Worm (Caenorhabditis elegans) whole organism, L3 larva: ENCODE results near the gene tmbi-4.

Experiments used
- R02D3.7 ChIP-seq: fragments of 150-350 bp; optimal IDR thresholded peaks from 2 replicates; lab custom pipeline; 2014; ENCODE audit warnings: missing biosample characterization, missing genetic modification characterization
- ZK546.5 ChIP-seq: sonication (generic microtip); optimal IDR thresholded peaks from 2 replicates; lab custom pipeline; 2017; ENCODE audit warnings: missing biosample characterization, missing genetic modification characterization
- ceh-28 ChIP-seq: fragments of 150-350 bp; optimal IDR thresholded peaks from 2 replicates; lab custom pipeline; 2014; ENCODE audit warnings: missing biosample characterization, missing genetic modification reagents, missing genetic modification characterization
- ceh-82 ChIP-seq: fragments of 150-350 bp; optimal IDR thresholded peaks from 2 replicates; lab custom pipeline; 2014; ENCODE audit warnings: missing biosample characterization, missing genetic modification characterization
- ceh-9 ChIP-seq: sonication (generic microtip); optimal IDR thresholded peaks from 2 replicates; lab custom pipeline; 2018; ENCODE audit warnings: missing biosample characterization, missing genetic modification characterization
- egl-5 ChIP-seq: fragments of 150-350 bp; optimal IDR thresholded peaks from 2 replicates; lab custom pipeline; 2017; ENCODE audit warnings: missing biosample characterization, missing genetic modification reagents, missing genetic modification characterization, inconsistent platforms
- elt-1 ChIP-seq: fragments of 150-350 bp; optimal IDR thresholded peaks from 2 replicates; lab custom pipeline; 2014; ENCODE audit warnings: missing biosample characterization, missing genetic modification characterization
- elt-2 ChIP-seq: sonication (generic microtip); optimal IDR thresholded peaks from 2 replicates; lab custom pipeline; 2016; ENCODE audit warnings: missing genetic modification reagents, mild to moderate bottlenecking, missing genetic modification characterization, missing compliant biosample characterization
- elt-3 ChIP-seq, 3 experiments: fragments of 150-350 bp in 1 of 3; sonication (generic microtip) in 2 of 3; optimal IDR thresholded peaks; 2 replicates in 2 of 3; 4 replicates in 1 of 3; lab custom pipeline; 2014 to 2017; ENCODE audit warnings: missing biosample characterization in 3 of 3, missing genetic modification characterization in 3 of 3
- eor-1 ChIP-seq, 2 experiments: fragments of 150-350 bp; optimal IDR thresholded peaks; 2 replicates each; lab custom pipeline; 2014 to 2018; ENCODE audit warnings: missing biosample characterization in 2 of 2, missing genetic modification characterization in 2 of 2
- fkh-10 ChIP-seq: sonication (generic microtip); optimal IDR thresholded peaks from 2 replicates; lab custom pipeline; 2017; ENCODE audit warnings: missing biosample characterization, missing genetic modification reagents, missing genetic modification characterization
- fos-1 ChIP-seq: fragments of 150-350 bp; optimal IDR thresholded peaks from 2 replicates; lab custom pipeline; 2014; ENCODE audit warnings: missing biosample characterization, missing genetic modification characterization
- hmg-11 ChIP-seq: sonication (generic microtip); optimal IDR thresholded peaks from 2 replicates; lab custom pipeline; 2016; ENCODE audit warnings: missing genetic modification characterization, missing compliant biosample characterization
- jun-1 ChIP-seq: fragments of 150-350 bp; optimal IDR thresholded peaks from 2 replicates; lab custom pipeline; 2014; ENCODE audit warnings: missing biosample characterization, missing genetic modification reagents, missing genetic modification characterization
- lin-15B ChIP-seq: fragments of 150-350 bp; optimal IDR thresholded peaks from 2 replicates; lab custom pipeline; 2014; ENCODE audit warnings: missing biosample characterization, missing genetic modification characterization
- lin-39 ChIP-seq: fragments of 150-350 bp; optimal IDR thresholded peaks from 2 replicates; lab custom pipeline; 2018; ENCODE audit warnings: missing biosample characterization, missing genetic modification reagents, missing genetic modification characterization
- lsy-12 ChIP-seq: sonication (generic microtip); optimal IDR thresholded peaks from 2 replicates; lab custom pipeline; 2016; ENCODE audit warnings: mild to moderate bottlenecking, missing genetic modification characterization, missing compliant biosample characterization
- mdl-1 ChIP-seq: fragments of 150-350 bp; optimal IDR thresholded peaks from 2 replicates; lab custom pipeline; 2014; ENCODE audit warnings: missing biosample characterization, missing genetic modification characterization
- mml-1 ChIP-seq: fragments of 150-350 bp; sonication (generic microtip); optimal IDR thresholded peaks from 3 replicates; lab custom pipeline; 2014; ENCODE audit warnings: missing biosample characterization, missing genetic modification characterization
- nfya-1 ChIP-seq: sonication (generic microtip); optimal IDR thresholded peaks from 2 replicates; lab custom pipeline; 2017; ENCODE audit warnings: missing genetic modification characterization, mild to moderate bottlenecking, missing compliant biosample characterization, antibody characterized with exemption, moderate library complexity; ENCODE audit not compliant: insufficient read depth
- nhr-11 ChIP-seq: fragments of 150-350 bp; optimal IDR thresholded peaks from 2 replicates; lab custom pipeline; 2014; ENCODE audit warnings: missing biosample characterization, missing genetic modification characterization
- nhr-12 ChIP-seq: fragments of 150-350 bp; optimal IDR thresholded peaks from 2 replicates; lab custom pipeline; 2014; ENCODE audit warnings: missing biosample characterization, missing genetic modification characterization
- nhr-23 ChIP-seq: fragments of 150-350 bp; optimal IDR thresholded peaks from 2 replicates; lab custom pipeline; 2014; ENCODE audit warnings: missing biosample characterization, missing genetic modification reagents, missing genetic modification characterization
- nhr-25 ChIP-seq: sonication (generic microtip); optimal IDR thresholded peaks from 2 replicates; lab custom pipeline; 2017; ENCODE audit warnings: missing biosample characterization, missing genetic modification characterization
- pha-4 ChIP-seq: fragments of 150-350 bp; optimal IDR thresholded peaks from 2 replicates; lab custom pipeline; 2014; ENCODE audit warnings: missing biosample characterization, missing genetic modification reagents, missing genetic modification characterization
- pqm-1 ChIP-seq: fragments of 150-350 bp; optimal IDR thresholded peaks from 2 replicates; lab custom pipeline; 2017; ENCODE audit warnings: missing biosample characterization, missing genetic modification characterization, inconsistent platforms
- sea-2 ChIP-seq: fragments of 150-350 bp; sonication (generic microtip); optimal IDR thresholded peaks from 4 replicates; lab custom pipeline; 2014; ENCODE audit warnings: missing biosample characterization, missing genetic modification reagents, missing genetic modification characterization
- skn-1 ChIP-seq: fragments of 150-350 bp; optimal IDR thresholded peaks from 2 replicates; lab custom pipeline; 2014; ENCODE audit warnings: missing biosample characterization, missing genetic modification characterization
- snpc-4 ChIP-seq: fragments of 150-350 bp; optimal IDR thresholded peaks from 2 replicates; lab custom pipeline; 2014; ENCODE audit warnings: missing biosample characterization, missing genetic modification characterization
- unc-39 ChIP-seq: sonication (generic microtip); optimal IDR thresholded peaks from 4 replicates; lab custom pipeline; 2017; ENCODE audit warnings: missing biosample characterization, missing genetic modification characterization
- ztf-11 ChIP-seq: fragments of 150-350 bp; optimal IDR thresholded peaks from 2 replicates; lab custom pipeline; 2014; ENCODE audit warnings: missing biosample characterization, missing genetic modification characterization
- ztf-4 ChIP-seq: fragments of 150-350 bp; optimal IDR thresholded peaks from 2 replicates; lab custom pipeline; 2014; ENCODE audit warnings: missing biosample characterization, missing genetic modification characterization

The tmbi-4 gene

ce11 chrX:9150269-9150744, at the start of gene tmbi-4:
TSS of gene tmbi-4 (plus strand) at chrX:9150694.
- TF ChIP-seq pha-4 (tag; lab: Kevin White, UChicago) (peak; percentile 80), ceh-28 (peak; percentile 44), lin-39 (tag; lab: Kevin White, UChicago) (peak; percentile 48), mml-1 (tag; lab: Kevin White, UChicago) (no peak), ZK546.5 (tag; lab: Kevin White, UChicago) (no peak), nhr-25 (tag; lab: Kevin White, UChicago) (peak; percentile 60), fkh-10 (GFP tag; lab: Kevin White, UChicago) (peak; percentile 50), elt-3 (tag; optimal IDR thresholded peaks at IDR 0.05; lab: Kevin White, UChicago) (no peak), hmg-11 (tag; lab: Kevin White, UChicago) (peak; percentile 61), lin-15B (tag; lab: Kevin White, UChicago) (peak; percentile 55), pqm-1 (peak; percentile 38), nhr-23 (tag; lab: Kevin White, UChicago) (peak; percentile 38), skn-1 (tag; lab: Kevin White, UChicago) (peak; percentile 72), nfya-1 (tag; lab: Kevin White, UChicago) (peak; percentile 67), elt-2 (tag; lab: Kevin White, UChicago) (no peak), elt-1 (tag; lab: Kevin White, UChicago) (peak; percentile 29), jun-1 (peak; percentile 34), R02D3.7 (tag; lab: Kevin White, UChicago) (no peak), snpc-4 (peak; percentile 22), egl-5 (tag; lab: Kevin White, UChicago) (peak; percentile 72)

- TF ChIP-seq elt-3 (tag; optimal IDR thresholded peaks at IDR 0.05; lab: Kevin White, UChicago) (no peak), ztf-11 (tag; lab: Kevin White, UChicago) (no peak), nhr-25 (tag; lab: Kevin White, UChicago) (peak; percentile 50), lin-39 (tag; lab: Kevin White, UChicago) (no peak), nhr-23 (tag; lab: Kevin White, UChicago) (no peak), skn-1 (tag; lab: Kevin White, UChicago) (no peak)
These were observed 48.3 kb upstream of the tmbi-4 start for ce11 chrX:9102150-9102549.

DNA sequence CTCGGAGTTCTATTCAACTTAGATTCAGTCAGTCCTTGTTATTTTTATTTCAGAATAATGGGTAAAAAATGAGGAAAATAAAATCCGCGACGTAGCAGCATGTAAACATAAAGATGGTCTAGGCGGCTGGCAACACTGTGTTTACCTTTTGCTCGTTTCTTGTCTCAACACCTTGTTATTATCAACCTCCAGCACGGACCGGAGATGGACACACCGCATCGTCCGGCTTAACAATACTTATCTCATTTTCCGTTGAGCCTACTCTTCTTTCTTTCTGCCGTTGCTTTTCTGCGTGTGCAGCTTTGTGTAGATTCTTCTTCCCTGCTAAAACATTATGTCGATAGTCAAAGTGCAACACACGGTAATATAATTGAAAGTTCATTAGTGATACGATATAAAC, 47.4 kb upstream of the tmbi-4 start:
- TF ChIP-seq pha-4 (tag; lab: Kevin White, UChicago), result peak; percentile 49
- TF ChIP-seq ceh-9 (tag; lab: Kevin White, UChicago), result no peak
- TF ChIP-seq sea-2, result no peak
- TF ChIP-seq eor-1 (tag; optimal IDR thresholded peaks at IDR 0.05; lab: Kevin White, UChicago), result no peak

ce11 chrX:9103584-9103983, 46.9 kb upstream of the tmbi-4 start:
- TF ChIP-seq elt-1 (tag; lab: Kevin White, UChicago), result no peak
- no peak for TF ChIP-seq mdl-1 (tag; lab: Kevin White, UChicago)
- TF ChIP-seq snpc-4, result no peak
- TF ChIP-seq lsy-12 (tag; lab: Kevin White, UChicago), result no peak
- TF ChIP-seq nhr-25 (tag; lab: Kevin White, UChicago), result no peak
- no peak for TF ChIP-seq ztf-4 (tag; lab: Kevin White, UChicago)
- no peak for TF ChIP-seq fkh-10 (GFP tag; lab: Kevin White, UChicago)
- TF ChIP-seq nhr-11, result no peak
- TF ChIP-seq nfya-1 (tag; lab: Kevin White, UChicago), result no peak
- no peak for TF ChIP-seq nhr-12 (tag; lab: Kevin White, UChicago)
- TF ChIP-seq unc-39 (tag; lab: Kevin White, UChicago), result no peak
- no peak for TF ChIP-seq pqm-1
- TF ChIP-seq pha-4 (tag; lab: Kevin White, UChicago), result no peak
- TF ChIP-seq elt-2 (tag; lab: Kevin White, UChicago), result no peak
- TF ChIP-seq fos-1, result no peak
- TF ChIP-seq elt-3 (tag; optimal IDR thresholded peaks at IDR 0.05; lab: Kevin White, UChicago), result no peak

DNA sequence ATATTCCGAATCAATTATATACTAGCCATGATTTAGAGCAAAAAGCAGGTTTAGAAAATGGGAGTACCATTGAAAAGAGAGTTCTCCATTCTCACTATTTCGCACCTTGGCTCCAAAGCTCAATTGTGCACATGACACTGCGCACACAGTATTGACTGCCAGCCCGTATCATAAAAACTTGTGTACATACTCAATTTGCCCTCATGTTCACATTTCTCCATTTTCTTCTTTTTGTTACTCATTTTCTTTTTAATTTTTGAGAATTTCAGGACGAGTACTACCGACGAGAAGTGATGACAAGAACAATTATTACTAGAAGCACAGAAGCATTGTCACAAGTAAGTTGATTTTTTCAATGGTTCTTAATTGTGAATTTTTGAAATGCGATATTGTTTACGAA, 46.1 kb upstream of the tmbi-4 start:
- TF ChIP-seq nhr-23 (tag; lab: Kevin White, UChicago) (no peak), ceh-82 (tag; lab: Kevin White, UChicago) (no peak), pha-4 (tag; lab: Kevin White, UChicago) (peak; percentile 83), lin-15B (tag; lab: Kevin White, UChicago) (no peak), jun-1 (no peak), pqm-1 (peak; percentile 49)
